Worm (Caenorhabditis elegans) whole organism, midembryonic: ENCODE results near the gene F42A9.9.

ENCODE experiments used
- T22C8.4 ChIP-seq: fragments of 200-800 bp; sonication (Bioruptor generic); IDR thresholded peaks from 2 replicates; pipeline ENCODE4 v1.3.6; 2022; ENCODE audit warnings: missing genetic modification characterization, missing compliant biosample characterization
- cog-1 ChIP-seq: sonication (generic microtip); optimal IDR thresholded peaks from 2 replicates; lab custom pipeline; 2016; ENCODE audit warnings: missing genetic modification characterization, missing compliant biosample characterization
- flt-1 ChIP-seq: fragments of 200-800 bp; sonication (Bioruptor generic); IDR thresholded peaks from 2 replicates; pipeline ENCODE4 v1.3.6; 2022; ENCODE audit warnings: missing genetic modification characterization, missing compliant biosample characterization
- klf-2 ChIP-seq: fragments of 200-800 bp; sonication (Bioruptor generic); conservative IDR thresholded peaks from 2 replicates; pipeline ENCODE4 v1.3.6; 2022; ENCODE audit warnings: missing genetic modification reagents, missing genetic modification characterization, missing compliant biosample characterization
- med-1 ChIP-seq: sonication (generic microtip); optimal IDR thresholded peaks from 2 replicates; lab custom pipeline; 2017; ENCODE audit warnings: missing genetic modification characterization, mild to moderate bottlenecking, missing compliant biosample characterization, antibody characterized with exemption, missing genetic modification reagents; ENCODE audit not compliant: insufficient read depth
- ref-1 ChIP-seq: fragments of 200-800 bp; sonication (Bioruptor generic); conservative IDR thresholded peaks from 2 replicates; pipeline ENCODE4 v1.3.6; 2022; ENCODE audit warnings: missing genetic modification reagents, missing genetic modification characterization, missing compliant biosample characterization
- tab-1 ChIP-seq: fragments of 200-800 bp; sonication (Bioruptor generic); IDR thresholded peaks from 2 replicates; pipeline ENCODE4 v1.3.6; 2022; ENCODE audit warnings: missing genetic modification characterization, missing compliant biosample characterization

- no peak for TF ChIP-seq flt-1
- TF ChIP-seq med-1 (GFP tag; lab: Kevin White, UChicago), result no peak
- TF ChIP-seq ref-1 (GFP tag; lab: Robert Waterston, UW), result no peak
- TF ChIP-seq T22C8.4, result no peak
- no peak for TF ChIP-seq cog-1 (tag; lab: Kevin White, UChicago)
- TF ChIP-seq tab-1 (GFP tag; lab: Robert Waterston, UW), result no peak
- TF ChIP-seq klf-2 (GFP tag; lab: Robert Waterston, UW), result no peak
These were observed 40.6 kb upstream of the F42A9.9 start, which contains the start of gene nlp-60 for ce11 chrIV:8679225-8679624.
